1 worm cellular context compared by ENCODE assay signal in genomic region chrV:19623523-19624312, ce11.
TF ChIP-seq lines count a peak whose summit lies in the region.

No protein-coding gene starts in this region.

TF ChIP-seq in whole organism, L1 larva, 84 proteins besides CTCF, POLR2A, EP300 and RAD21 (continued from another document):
- TF ChIP-seq pax-3 (tag; optimal IDR thresholded peaks at IDR 0.05; lab: Kevin White, UChicago) = no peak
- TF ChIP-seq aha-1 (tag; optimal IDR thresholded peaks at IDR 0.05; lab: Kevin White, UChicago) = no peak
- no peak for TF ChIP-seq mep-1 (tag; optimal IDR thresholded peaks at IDR 0.05; lab: Kevin White, UChicago)
- TF ChIP-seq vab-15 (tag; optimal IDR thresholded peaks at IDR 0.05; lab: Kevin White, UChicago) = no peak
- TF ChIP-seq nhr-85 (tag; lab: Kevin White, UChicago) = peak; percentile 16
- TF ChIP-seq snpc-4 (tag; optimal IDR thresholded peaks at IDR 0.05; lab: Kevin White, UChicago) = no peak
- TF ChIP-seq hlh-4 (tag; optimal IDR thresholded peaks at IDR 0.05; lab: Kevin White, UChicago) = no peak
- no peak for TF ChIP-seq lin-14 (GFP tag; optimal IDR thresholded peaks at IDR 0.05; lab: Kevin White, UChicago)
- no peak for TF ChIP-seq lin-15B (tag; optimal IDR thresholded peaks at IDR 0.05; lab: Kevin White, UChicago)
- TF ChIP-seq zip-4 (GFP tag; optimal IDR thresholded peaks at IDR 0.05; lab: Kevin White, UChicago) = no peak
- no peak for TF ChIP-seq egl-27 (tag; optimal IDR thresholded peaks at IDR 0.05; lab: Kevin White, UChicago)
- no peak for TF ChIP-seq skn-1 (tag; optimal IDR thresholded peaks at IDR 0.05; lab: Kevin White, UChicago)
- TF ChIP-seq elt-3 (tag; optimal IDR thresholded peaks at IDR 0.05; lab: Kevin White, UChicago) = peak in 1 of 6 experiments; percentile 8
- no peak for TF ChIP-seq alr-1 (tag; optimal IDR thresholded peaks at IDR 0.05; lab: Kevin White, UChicago; ENCODE audit: borderline replicate concordance)
- TF ChIP-seq efl-3 (GFP tag; optimal IDR thresholded peaks at IDR 0.05; lab: Kevin White, UChicago) = no peak
- peak; percentile 37 for TF ChIP-seq blmp-1 (tag; optimal IDR thresholded peaks at IDR 0.05; lab: Kevin White, UChicago)
- no peak for TF ChIP-seq ces-1 (GFP tag; optimal IDR thresholded peaks at IDR 0.05; lab: Kevin White, UChicago)
- no peak for TF ChIP-seq ama-1 (optimal IDR thresholded peaks at IDR 0.05; lab: Kevin White, UChicago)
- TF ChIP-seq irx-1 (tag; optimal IDR thresholded peaks at IDR 0.05; lab: Kevin White, UChicago) = no peak
- no peak for TF ChIP-seq swsn-7 (tag; optimal IDR thresholded peaks at IDR 0.05; lab: Kevin White, UChicago)
- no peak for TF ChIP-seq rnt-1 (tag; optimal IDR thresholded peaks at IDR 0.05; lab: Kevin White, UChicago)
- TF ChIP-seq zag-1 (tag; optimal IDR thresholded peaks at IDR 0.05; lab: Kevin White, UChicago) = no peak
- TF ChIP-seq ceh-63 (GFP tag; optimal IDR thresholded peaks at IDR 0.05; lab: Kevin White, UChicago) = no peak
- no peak for TF ChIP-seq mab-9 (GFP tag; IDR thresholded peaks at IDR 0.05; lab: Robert Waterston, UW)
- TF ChIP-seq fkh-4 (tag; optimal IDR thresholded peaks at IDR 0.05; lab: Kevin White, UChicago; ENCODE audit: borderline replicate concordance) = no peak
- no peak for TF ChIP-seq pag-3 (tag; optimal IDR thresholded peaks at IDR 0.05; lab: Kevin White, UChicago; ENCODE audit: borderline replicate concordance, insufficient read depth)
- no peak for TF ChIP-seq unc-130 (tag; optimal IDR thresholded peaks at IDR 0.05; lab: Kevin White, UChicago)
- no peak for TF ChIP-seq unc-86 (tag; optimal IDR thresholded peaks at IDR 0.05; lab: Kevin White, UChicago)
- TF ChIP-seq ztf-4 (tag; optimal IDR thresholded peaks at IDR 0.05; lab: Kevin White, UChicago) = no peak
- TF ChIP-seq isw-1 (GFP tag; IDR thresholded peaks at IDR 0.05; lab: Robert Waterston, UW) = no peak
- TF ChIP-seq sox-4 (tag; optimal IDR thresholded peaks at IDR 0.05; lab: Kevin White, UChicago) = no peak
- no peak for TF ChIP-seq lin-13 (GFP tag; optimal IDR thresholded peaks at IDR 0.05; lab: Kevin White, UChicago)
- peak in 1 of 2 experiments; percentile 35 for TF ChIP-seq lsy-2 (tag; optimal IDR thresholded peaks at IDR 0.05; lab: Kevin White, UChicago)
